Worm (Caenorhabditis elegans): Measurements from ENCODE around the gene sfxn-5.

DNA sequence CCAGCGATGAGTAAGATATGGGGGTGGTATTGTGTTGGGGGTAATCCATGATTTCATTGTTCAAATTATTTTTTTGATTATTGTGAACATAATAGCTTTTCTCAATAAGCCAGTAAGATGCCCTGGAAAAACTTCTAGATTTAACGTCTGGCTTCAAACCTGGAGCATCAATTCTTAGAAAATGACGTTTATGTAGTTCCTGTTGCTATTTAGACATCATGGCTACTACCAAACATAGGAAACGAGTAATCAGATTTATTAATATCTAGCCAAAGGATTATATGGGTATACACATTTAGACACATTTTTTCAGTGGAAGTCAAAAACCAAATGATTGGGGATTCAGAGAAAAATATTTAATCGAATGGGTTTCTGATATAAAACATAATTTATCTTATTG is 45.3 kb downstream of the sfxn-5 start:
- TF ChIP-seq aly-1 (tag; optimal IDR thresholded peaks at IDR 0.05) (no peak), ceh-36 (tag; optimal IDR thresholded peaks at IDR 0.05) (no peak), ama-1 (optimal IDR thresholded peaks at IDR 0.05) (no peak), scrt-1 (GFP tag; IDR thresholded peaks at IDR 0.05) (no peak), tra-4 (tag; optimal IDR thresholded peaks at IDR 0.05) (no peak), tbx-11 (GFP tag; IDR thresholded peaks at IDR 0.05) (no peak), flt-1 (GFP tag; IDR thresholded peaks at IDR 0.05) (no peak), hmg-4 (GFP tag; optimal IDR thresholded peaks at IDR 0.05) (no peak)

Data from whole organism, early embryonic.